Fruit fly (Drosophila melanogaster) S2 (cell line): ENCODE data around the gene kibra.

Experiments
- CG8478 ChIP-seq: fragments of >200 bp; optimal IDR thresholded peaks from 2 replicates; lab custom pipeline; 2018
- CTCF ChIP-seq, 2 experiments: fragments of >200 bp; optimal IDR thresholded peaks; 2 replicates each; lab custom pipeline; 2018

- TF ChIP-seq CTCF (optimal IDR thresholded peaks at IDR 0.05; lab: Kevin White, UChicago) (no peak), CG8478 (lab: Kevin White, UChicago) (no peak)
Observed at dm6 chr3R:14733937-14734336, 9.9 kb upstream of the kibra start.
